Worm (Caenorhabditis elegans): ENCODE results near the gene T21B6.3.

T21B6.3 gene

ce11 chrX:10941255-10941654, 7.5 kb downstream of the T21B6.3 start, which contains the start of gene pho-7:
pho-7 (minus strand) TSS chrX:10941355.
- no peak for TF ChIP-seq ZK546.5 (tag; optimal IDR thresholded peaks at IDR 0.05)
- TF ChIP-seq lin-39 (tag; optimal IDR thresholded peaks at IDR 0.05), result no peak
- no peak for TF ChIP-seq ztf-1 (GFP tag; conservative IDR thresholded peaks at IDR 0.05)
- no peak for TF ChIP-seq snpc-4 (tag; optimal IDR thresholded peaks at IDR 0.05)

- TF ChIP-seq mbf-1 (tag; optimal IDR thresholded peaks at IDR 0.05) (no peak), sem-4 (tag; optimal IDR thresholded peaks at IDR 0.05) (no peak), lin-11 (tag; optimal IDR thresholded peaks at IDR 0.05) (no peak), lin-39 (tag; optimal IDR thresholded peaks at IDR 0.05) (no peak), egl-27 (tag; optimal IDR thresholded peaks at IDR 0.05) (no peak), snpc-4 (tag; optimal IDR thresholded peaks at IDR 0.05) (no peak), mab-5 (tag; optimal IDR thresholded peaks at IDR 0.05) (no peak), nhr-6 (tag; optimal IDR thresholded peaks at IDR 0.05) (no peak), Y55F3AM.14 (GFP tag; optimal IDR thresholded peaks at IDR 0.05) (no peak), nhr-23 (tag; optimal IDR thresholded peaks at IDR 0.05) (no peak), F13H6.1 (tag; optimal IDR thresholded peaks at IDR 0.05) (no peak), unc-39 (tag; optimal IDR thresholded peaks at IDR 0.05) (no peak), R02D3.7 (tag; optimal IDR thresholded peaks at IDR 0.05) (no peak), nhr-12 (tag; optimal IDR thresholded peaks at IDR 0.05) (no peak), blmp-1 (tag; optimal IDR thresholded peaks at IDR 0.05; ENCODE audit: insufficient read depth) (no peak), gmeb-1 (tag; optimal IDR thresholded peaks at IDR 0.05) (no peak), nhr-25 (tag; optimal IDR thresholded peaks at IDR 0.05) (no peak), ceh-82 (tag; optimal IDR thresholded peaks at IDR 0.05) (no peak), nhr-77 (tag; optimal IDR thresholded peaks at IDR 0.05) (no peak)
Measured at ce11 chrX:10933308-10934014, 15.3 kb downstream of the T21B6.3 start.

ce11 chrX:10932087-10932486, 16.7 kb downstream of the T21B6.3 start:
- TF ChIP-seq sem-4 (tag; optimal IDR thresholded peaks at IDR 0.05), result no peak
- no peak for TF ChIP-seq unc-55 (GFP tag; optimal IDR thresholded peaks at IDR 0.05)
- TF ChIP-seq mbf-1 (tag; optimal IDR thresholded peaks at IDR 0.05), result no peak
- no peak for TF ChIP-seq elt-1 (tag; optimal IDR thresholded peaks at IDR 0.05)
- no peak for TF ChIP-seq ama-1 (optimal IDR thresholded peaks at IDR 0.05)
- no peak for TF ChIP-seq Y55F3AM.14 (GFP tag; optimal IDR thresholded peaks at IDR 0.05)
- TF ChIP-seq elt-3 (tag; optimal IDR thresholded peaks at IDR 0.05), result no peak
- TF ChIP-seq mab-5 (tag; optimal IDR thresholded peaks at IDR 0.05), result no peak
- TF ChIP-seq zag-1 (tag; optimal IDR thresholded peaks at IDR 0.05), result no peak
- no peak for TF ChIP-seq nhr-237 (tag; optimal IDR thresholded peaks at IDR 0.05)
- TF ChIP-seq skn-1 (tag; optimal IDR thresholded peaks at IDR 0.05), result no peak
- TF ChIP-seq ZK546.5 (tag; optimal IDR thresholded peaks at IDR 0.05), result no peak
- TF ChIP-seq unc-39 (tag; optimal IDR thresholded peaks at IDR 0.05), result no peak
- no peak for TF ChIP-seq unc-62 (GFP tag; optimal IDR thresholded peaks at IDR 0.05)

- TF ChIP-seq fos-1 (tag; optimal IDR thresholded peaks at IDR 0.05) (peak; percentile 78), nhr-23 (tag; optimal IDR thresholded peaks at IDR 0.05) (no peak)
Measured at ce11 chrX:10928948-10929563, 19.7 kb downstream of the T21B6.3 start, which contains the start of gene dgn-1. dgn-1 (minus strand) TSS chrX:10928998.

ce11 chrX:10927136-10927535, 21.6 kb downstream of the T21B6.3 start:
- no peak for TF ChIP-seq ceh-82 (tag; optimal IDR thresholded peaks at IDR 0.05)
- TF ChIP-seq nhr-21 (tag; optimal IDR thresholded peaks at IDR 0.05), result no peak
- TF ChIP-seq lin-13 (GFP tag; optimal IDR thresholded peaks at IDR 0.05), result no peak
- TF ChIP-seq aly-2 (tag; optimal IDR thresholded peaks at IDR 0.05), result no peak
- TF ChIP-seq nhr-11 (tag; optimal IDR thresholded peaks at IDR 0.05), result no peak
- no peak for TF ChIP-seq mbf-1 (tag; optimal IDR thresholded peaks at IDR 0.05)
- TF ChIP-seq gmeb-1 (tag; optimal IDR thresholded peaks at IDR 0.05), result no peak
- TF ChIP-seq R02D3.7 (tag; optimal IDR thresholded peaks at IDR 0.05), result no peak
- TF ChIP-seq F13H6.1 (tag; optimal IDR thresholded peaks at IDR 0.05), result no peak

Data from whole organism, L2 larva.